Worm (Caenorhabditis elegans): ENCODE results near the gene pfd-5.

pfd-5 gene

DNA sequence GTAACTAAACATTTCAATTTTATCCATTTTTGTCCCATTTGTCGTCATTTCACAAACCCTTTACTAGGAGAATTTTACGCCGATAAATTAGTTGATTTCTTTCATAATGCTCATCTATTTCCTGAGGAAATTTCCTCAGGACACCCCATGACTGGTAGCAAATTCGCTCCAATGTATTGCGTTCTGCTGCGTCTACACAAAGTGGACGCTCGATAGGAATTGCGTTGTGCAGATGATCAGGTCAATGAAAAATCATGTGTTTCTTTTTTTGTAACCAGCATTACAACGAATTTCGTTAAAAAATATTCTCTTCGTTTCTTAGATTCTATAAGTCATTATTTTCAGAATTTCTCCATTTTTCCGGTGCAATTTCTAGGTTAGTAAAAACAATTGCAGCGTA is 16.9 kb downstream of the pfd-5 start, which contains the start of gene epg-4 (continued):
- TF ChIP-seq ceh-82 (tag; optimal IDR thresholded peaks at IDR 0.05) (no peak), zag-1 (tag; optimal IDR thresholded peaks at IDR 0.05) (no peak), nhr-28 (tag; optimal IDR thresholded peaks at IDR 0.05) (no peak), unc-39 (tag; optimal IDR thresholded peaks at IDR 0.05) (no peak), egl-27 (tag; optimal IDR thresholded peaks at IDR 0.05) (no peak), eor-1 (tag; optimal IDR thresholded peaks at IDR 0.05) (no peak), nhr-77 (tag; optimal IDR thresholded peaks at IDR 0.05) (no peak), fos-1 (tag; optimal IDR thresholded peaks at IDR 0.05) (no peak), lin-15B (tag; optimal IDR thresholded peaks at IDR 0.05) (peak; percentile 66), ceh-16 (tag; optimal IDR thresholded peaks at IDR 0.05) (no peak), elt-1 (tag; optimal IDR thresholded peaks at IDR 0.05) (no peak), nhr-12 (tag; optimal IDR thresholded peaks at IDR 0.05) (no peak), hmg-11 (tag; optimal IDR thresholded peaks at IDR 0.05) (peak; percentile 63), ztf-4 (tag; optimal IDR thresholded peaks at IDR 0.05) (no peak), R02D3.7 (tag; optimal IDR thresholded peaks at IDR 0.05) (no peak), skn-1 (tag; optimal IDR thresholded peaks at IDR 0.05) (no peak), ceh-28 (tag; optimal IDR thresholded peaks at IDR 0.05) (no peak), unc-62 (GFP tag; optimal IDR thresholded peaks at IDR 0.05) (no peak), nfya-1 (tag; optimal IDR thresholded peaks at IDR 0.05; ENCODE audit: insufficient read depth) (peak; percentile 48), ZK546.5 (tag; optimal IDR thresholded peaks at IDR 0.05) (no peak), nhr-237 (tag; optimal IDR thresholded peaks at IDR 0.05) (no peak), egl-5 (tag; optimal IDR thresholded peaks at IDR 0.05) (no peak)

DNA sequence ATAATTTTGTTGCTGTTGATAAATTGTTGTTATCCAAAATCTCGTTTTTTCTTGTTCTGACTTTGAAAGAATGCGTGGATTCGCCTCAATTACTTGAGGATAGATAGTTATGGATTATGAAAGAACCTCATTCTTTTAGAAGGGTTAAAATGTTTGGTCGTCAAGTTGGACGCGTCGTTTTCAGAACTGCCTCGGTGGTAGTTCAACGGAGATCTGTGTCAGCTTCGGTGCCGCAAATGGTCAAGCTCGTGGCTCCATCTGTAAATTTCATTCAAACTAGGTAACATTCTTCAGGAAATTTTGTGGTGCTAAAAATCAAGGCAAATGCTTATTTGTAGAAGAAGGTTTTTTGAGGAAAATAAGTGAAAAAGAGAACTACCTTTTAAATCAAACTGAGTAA is 18.1 kb downstream of the pfd-5 start, which contains the start of gene ndab-2:
Gene ndab-2, plus strand, starts transcription at position 140 of the 400 bp plus-strand sequence.
- TF ChIP-seq ceh-28 (tag; optimal IDR thresholded peaks at IDR 0.05) (no peak), ama-1 (optimal IDR thresholded peaks at IDR 0.05) (peak; percentile 66), skn-1 (tag; optimal IDR thresholded peaks at IDR 0.05) (no peak)

DNA sequence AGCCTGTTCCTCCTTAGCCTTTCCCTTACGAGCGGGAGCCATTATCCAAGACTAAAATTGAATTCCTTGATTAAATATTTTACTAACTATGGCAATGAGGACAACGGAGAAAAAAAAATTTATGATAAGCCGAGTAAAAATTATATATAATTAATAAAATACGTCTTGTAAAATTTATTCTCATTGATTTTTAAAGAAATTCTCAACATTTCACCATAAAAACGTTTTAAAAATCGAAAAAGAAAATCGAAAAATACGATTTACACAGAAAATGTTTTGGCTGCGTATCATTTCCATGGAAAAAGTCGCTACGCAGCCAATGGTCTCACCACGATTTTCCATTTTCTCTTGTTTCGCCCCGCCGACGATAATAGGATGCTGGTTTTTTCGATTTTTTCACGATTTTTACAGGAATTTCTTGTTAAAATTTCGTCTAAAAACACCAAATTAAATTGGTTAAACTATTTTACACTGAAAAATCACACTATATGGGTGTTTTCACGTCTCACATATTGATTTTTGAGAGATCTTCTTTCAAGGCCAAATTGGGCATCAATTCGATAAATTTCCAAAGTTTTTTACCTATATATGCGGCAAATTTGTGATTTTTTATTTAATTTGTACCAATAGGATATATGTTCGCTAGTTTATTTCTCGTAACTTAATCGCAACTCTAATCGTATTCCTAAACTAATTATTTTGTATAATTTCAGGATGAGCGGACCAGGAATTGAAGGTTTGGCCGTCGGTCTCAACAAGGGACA is 19.0 kb downstream of the pfd-5 start, which contains the start of the genes rps-14 and rpl-36:
Gene rps-14, minus strand, starts transcription at position 51 of the 764 bp plus-strand sequence.
Gene rpl-36, plus strand, starts transcription at position 714 of the 764 bp plus-strand sequence.
- TF ChIP-seq ceh-9 (tag; optimal IDR thresholded peaks at IDR 0.05): no peak
- TF ChIP-seq mml-1 (tag; optimal IDR thresholded peaks at IDR 0.05): no peak
- no peak for TF ChIP-seq sea-2 (GFP tag; optimal IDR thresholded peaks at IDR 0.05)
- peak; percentile 62 for TF ChIP-seq ztf-4 (tag; optimal IDR thresholded peaks at IDR 0.05)
- no peak for TF ChIP-seq zag-1 (tag; optimal IDR thresholded peaks at IDR 0.05)
- TF ChIP-seq lin-39 (tag; optimal IDR thresholded peaks at IDR 0.05): peak; percentile 93
- peak; percentile 96 for TF ChIP-seq pha-4 (tag; optimal IDR thresholded peaks at IDR 0.05)
- peak; percentile 85 for TF ChIP-seq ama-1 (optimal IDR thresholded peaks at IDR 0.05)
- peak; percentile 78 for TF ChIP-seq egl-5 (tag; optimal IDR thresholded peaks at IDR 0.05)
- peak; percentile 91 for TF ChIP-seq lsy-12 (tag; optimal IDR thresholded peaks at IDR 0.05)
- TF ChIP-seq nhr-11 (tag; optimal IDR thresholded peaks at IDR 0.05): peak; percentile 61
- TF ChIP-seq ceh-28 (tag; optimal IDR thresholded peaks at IDR 0.05): peak; percentile 40
- TF ChIP-seq nhr-43 (tag; optimal IDR thresholded peaks at IDR 0.05; ENCODE audit: poor library complexity, severe bottlenecking): peak; percentile 68
- TF ChIP-seq snpc-4 (tag; optimal IDR thresholded peaks at IDR 0.05): peak; percentile 65
- TF ChIP-seq egl-27 (tag; optimal IDR thresholded peaks at IDR 0.05): peak; percentile 81
- no peak for TF ChIP-seq mdl-1 (tag; optimal IDR thresholded peaks at IDR 0.05)
- peak; percentile 96 for TF ChIP-seq lin-15B (tag; optimal IDR thresholded peaks at IDR 0.05)
- peak; percentile 8 for TF ChIP-seq nhr-76 (tag; optimal IDR thresholded peaks at IDR 0.05)
- TF ChIP-seq elt-1 (tag; optimal IDR thresholded peaks at IDR 0.05): peak; percentile 33
- TF ChIP-seq unc-62 (GFP tag; optimal IDR thresholded peaks at IDR 0.05): no peak
- TF ChIP-seq ztf-11 (tag; optimal IDR thresholded peaks at IDR 0.05): no peak
- no peak for TF ChIP-seq nhr-12 (tag; optimal IDR thresholded peaks at IDR 0.05)
- TF ChIP-seq nfya-1 (tag; optimal IDR thresholded peaks at IDR 0.05; ENCODE audit: insufficient read depth): peak; percentile 96
- no peak for TF ChIP-seq aly-2 (tag; optimal IDR thresholded peaks at IDR 0.05)
- TF ChIP-seq R02D3.7 (tag; optimal IDR thresholded peaks at IDR 0.05): peak; percentile 84
- TF ChIP-seq daf-12 (tag; optimal IDR thresholded peaks at IDR 0.05): no peak
- TF ChIP-seq fkh-10 (GFP tag; optimal IDR thresholded peaks at IDR 0.05): peak; percentile 61
- TF ChIP-seq pqm-1 (tag; optimal IDR thresholded peaks at IDR 0.05): peak; percentile 78
- TF ChIP-seq ceh-82 (tag; optimal IDR thresholded peaks at IDR 0.05): no peak
- peak; percentile 74 for TF ChIP-seq ZK546.5 (tag; optimal IDR thresholded peaks at IDR 0.05)
- no peak for TF ChIP-seq ceh-16 (tag; optimal IDR thresholded peaks at IDR 0.05)
- TF ChIP-seq fkh-2 (tag; optimal IDR thresholded peaks at IDR 0.05): no peak
- TF ChIP-seq hmg-11 (tag; optimal IDR thresholded peaks at IDR 0.05): peak; percentile 67
- peak; percentile 94 for TF ChIP-seq nhr-23 (tag; optimal IDR thresholded peaks at IDR 0.05)
- peak; percentile 30 for TF ChIP-seq tbx-2 (tag; optimal IDR thresholded peaks at IDR 0.05)
- TF ChIP-seq elt-2 (tag; optimal IDR thresholded peaks at IDR 0.05): peak; percentile 61
- peak; percentile 72 for TF ChIP-seq jun-1 (tag; optimal IDR thresholded peaks at IDR 0.05)
- peak; percentile 95 for TF ChIP-seq nhr-25 (tag; optimal IDR thresholded peaks at IDR 0.05)
- peak; percentile 90 for TF ChIP-seq skn-1 (tag; optimal IDR thresholded peaks at IDR 0.05)

Data from whole organism, L3 larva.